Worm (Caenorhabditis elegans) whole organism, midembryonic: ENCODE data around the gene C04C3.7.

Experiments
- T22C8.4 ChIP-seq: fragments of 200-800 bp; sonication (Bioruptor generic); IDR thresholded peaks from 2 replicates; pipeline ENCODE4 v1.3.6; 2022; ENCODE audit warnings: missing genetic modification characterization, missing compliant biosample characterization
- cog-1 ChIP-seq: sonication (generic microtip); optimal IDR thresholded peaks from 2 replicates; lab custom pipeline; 2016; ENCODE audit warnings: missing genetic modification characterization, missing compliant biosample characterization
- flt-1 ChIP-seq: fragments of 200-800 bp; sonication (Bioruptor generic); IDR thresholded peaks from 2 replicates; pipeline ENCODE4 v1.3.6; 2022; ENCODE audit warnings: missing genetic modification characterization, missing compliant biosample characterization
- klf-2 ChIP-seq: fragments of 200-800 bp; sonication (Bioruptor generic); conservative IDR thresholded peaks from 2 replicates; pipeline ENCODE4 v1.3.6; 2022; ENCODE audit warnings: missing genetic modification reagents, missing genetic modification characterization, missing compliant biosample characterization
- med-1 ChIP-seq: sonication (generic microtip); optimal IDR thresholded peaks from 2 replicates; lab custom pipeline; 2017; ENCODE audit warnings: missing genetic modification characterization, mild to moderate bottlenecking, missing compliant biosample characterization, antibody characterized with exemption, missing genetic modification reagents; ENCODE audit not compliant: insufficient read depth
- ref-1 ChIP-seq: fragments of 200-800 bp; sonication (Bioruptor generic); conservative IDR thresholded peaks from 2 replicates; pipeline ENCODE4 v1.3.6; 2022; ENCODE audit warnings: missing genetic modification reagents, missing genetic modification characterization, missing compliant biosample characterization
- tab-1 ChIP-seq: fragments of 200-800 bp; sonication (Bioruptor generic); IDR thresholded peaks from 2 replicates; pipeline ENCODE4 v1.3.6; 2022; ENCODE audit warnings: missing genetic modification characterization, missing compliant biosample characterization
- ztf-23 ChIP-seq: fragments of 200-800 bp; sonication (Bioruptor generic); IDR thresholded peaks from 2 replicates; pipeline ENCODE4 v1.3.6; 2022; ENCODE audit warnings: missing genetic modification reagents, missing genetic modification characterization, missing compliant biosample characterization
- ztf-29 ChIP-seq: fragments of 200-800 bp; sonication (Bioruptor generic); IDR thresholded peaks from 2 replicates; pipeline ENCODE4 v1.3.6; 2022; ENCODE audit warnings: missing genetic modification reagents, missing genetic modification characterization, missing compliant biosample characterization

Gene C04C3.7

DNA sequence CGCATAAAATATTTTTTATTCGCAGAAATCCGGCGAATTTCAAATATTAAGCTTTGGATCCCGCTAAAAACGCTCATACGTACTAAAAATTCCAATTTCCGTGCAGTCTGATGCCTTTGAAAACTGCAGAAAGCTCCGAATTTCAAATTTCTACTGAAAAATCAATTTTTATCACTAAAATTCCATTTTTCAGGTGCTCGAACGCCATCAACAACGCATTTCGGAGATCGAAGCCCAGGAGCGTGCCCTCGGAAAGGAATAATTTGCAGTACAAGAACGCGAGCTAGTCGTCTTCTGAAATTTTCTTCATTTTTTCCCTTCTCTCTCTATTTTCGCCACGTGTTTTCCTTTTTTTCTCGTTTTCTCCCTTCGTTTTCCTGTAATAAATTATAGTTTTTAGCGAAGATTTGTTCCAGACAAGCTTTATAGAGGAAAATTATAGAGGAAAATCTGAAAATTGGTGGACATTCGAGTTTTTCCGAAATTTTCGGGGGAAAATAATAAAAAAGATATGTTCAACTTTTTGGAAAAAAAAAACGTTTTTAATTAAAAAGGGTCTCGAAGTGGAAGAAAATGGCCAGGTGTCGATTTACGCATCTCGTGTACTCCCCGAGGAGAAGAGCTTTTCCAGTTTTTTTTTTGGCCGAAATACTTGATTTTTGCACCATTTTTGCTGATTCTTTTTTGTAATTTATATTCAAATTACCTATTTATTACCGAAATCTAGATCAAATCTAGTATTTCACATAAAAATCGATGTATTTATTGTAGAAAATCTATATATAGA, 46.6 kb downstream of the C04C3.7 start:
- TF ChIP-seq cog-1 (tag; lab: Kevin White, UChicago) (no peak), T22C8.4 (GFP tag; lab: Robert Waterston, UW) (no peak), med-1 (no peak), flt-1 (GFP tag; lab: Robert Waterston, UW) (no peak), klf-2 (GFP tag; lab: Robert Waterston, UW) (no peak), ztf-23 (GFP tag; lab: Robert Waterston, UW) (no peak), tab-1 (GFP tag; lab: Robert Waterston, UW) (no peak), ztf-29 (no peak)

DNA sequence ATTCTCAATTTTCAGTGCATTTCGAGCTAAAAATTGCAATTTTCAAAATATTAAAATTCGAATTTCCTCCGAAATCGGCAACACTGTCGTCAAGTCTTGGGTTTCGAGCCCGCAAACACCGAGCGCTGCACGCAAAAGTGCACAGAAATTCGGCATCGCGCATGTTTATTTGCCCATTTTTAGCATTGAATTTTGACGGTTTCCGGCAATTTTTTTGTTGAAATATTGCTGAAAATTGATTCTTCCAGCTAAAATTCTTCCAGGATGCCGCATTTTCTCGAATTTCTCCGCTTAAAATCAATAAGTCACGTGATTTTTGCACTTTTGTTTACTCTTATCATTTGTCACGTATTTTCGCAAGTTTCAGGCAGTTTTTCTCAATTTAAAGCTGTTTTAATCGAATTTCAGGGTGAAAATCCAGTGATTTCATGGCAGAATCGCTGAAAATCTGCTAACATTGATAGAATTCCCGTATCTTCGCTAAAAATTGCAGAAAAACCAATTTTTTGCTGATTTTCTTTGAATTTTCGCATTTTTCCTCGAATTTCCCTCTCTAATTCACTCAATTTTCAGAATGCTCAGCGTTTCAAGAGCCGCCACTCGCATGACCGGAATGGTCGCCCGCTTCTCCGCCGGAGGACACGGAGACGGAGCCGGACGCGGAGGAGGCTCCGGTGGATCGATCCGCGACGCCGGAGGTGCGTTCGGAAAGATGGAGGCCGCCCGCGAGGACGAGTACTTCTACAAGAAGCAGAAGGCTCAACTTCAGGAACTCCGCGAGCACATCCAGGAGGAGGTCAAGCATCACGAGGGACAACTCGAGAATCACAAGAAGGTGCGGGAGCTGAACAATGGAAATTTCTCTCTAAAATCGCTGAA, 47.7 kb downstream of the C04C3.7 start, which contains the start of gene mai-2:
mai-2 (plus strand) TSS at position 574 of the 879 bp plus-strand sequence.
- TF ChIP-seq T22C8.4 (GFP tag; lab: Robert Waterston, UW), result no peak
- TF ChIP-seq tab-1 (GFP tag; lab: Robert Waterston, UW), result no peak
- TF ChIP-seq ztf-23 (GFP tag; lab: Robert Waterston, UW), result no peak
- no peak for TF ChIP-seq med-1
- no peak for TF ChIP-seq flt-1 (GFP tag; lab: Robert Waterston, UW)
- TF ChIP-seq klf-2 (GFP tag; lab: Robert Waterston, UW), result no peak
- TF ChIP-seq ref-1 (GFP tag; lab: Robert Waterston, UW), result no peak
- TF ChIP-seq cog-1 (tag; lab: Kevin White, UChicago), result no peak
- TF ChIP-seq ztf-29, result no peak

- TF ChIP-seq flt-1 (GFP tag; lab: Robert Waterston, UW) (no peak), cog-1 (tag; lab: Kevin White, UChicago) (peak; percentile 62)
Observed at ce11 chrIV:3384593-3384992, 48.7 kb downstream of the C04C3.7 start.

ce11 chrIV:3384047-3384446, 49.2 kb downstream of the C04C3.7 start, which contains the start of gene B0546.4:
Gene B0546.4 (minus strand): TSS chrIV:3384147.
- TF ChIP-seq T22C8.4 (GFP tag; lab: Robert Waterston, UW), result no peak
- no peak for TF ChIP-seq ref-1 (GFP tag; lab: Robert Waterston, UW)
- no peak for TF ChIP-seq ztf-23 (GFP tag; lab: Robert Waterston, UW)
- TF ChIP-seq ztf-29, result no peak
- no peak for TF ChIP-seq tab-1 (GFP tag; lab: Robert Waterston, UW)
- no peak for TF ChIP-seq cog-1 (tag; lab: Kevin White, UChicago)
- no peak for TF ChIP-seq med-1
- no peak for TF ChIP-seq klf-2 (GFP tag; lab: Robert Waterston, UW)

DNA sequence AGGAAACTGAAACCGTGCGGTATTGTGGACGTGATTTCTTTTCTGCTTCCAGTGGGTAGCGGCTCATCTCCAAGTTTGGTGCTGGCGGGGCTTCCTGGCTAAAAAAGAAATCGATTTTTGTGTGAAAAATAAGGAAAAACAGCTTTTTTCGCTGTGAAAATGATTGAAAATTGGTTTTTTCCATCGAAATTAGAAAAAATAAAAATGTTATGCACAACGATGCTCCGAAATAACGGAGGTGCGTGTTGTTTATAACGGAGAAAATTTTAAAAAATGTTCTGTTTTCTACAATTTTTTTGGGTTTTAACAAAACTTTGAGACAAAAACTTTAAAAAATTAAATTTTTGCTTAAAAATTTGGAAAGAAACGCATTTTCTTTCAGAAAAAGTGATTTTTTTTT, 50.1 kb downstream of the C04C3.7 start:
- TF ChIP-seq tab-1 (GFP tag; lab: Robert Waterston, UW) (no peak), cog-1 (tag; lab: Kevin White, UChicago) (no peak), flt-1 (GFP tag; lab: Robert Waterston, UW) (no peak), klf-2 (GFP tag; lab: Robert Waterston, UW) (no peak), ztf-23 (GFP tag; lab: Robert Waterston, UW) (no peak), T22C8.4 (GFP tag; lab: Robert Waterston, UW) (no peak), med-1 (no peak), ref-1 (GFP tag; lab: Robert Waterston, UW) (no peak), ztf-29 (no peak)

DNA sequence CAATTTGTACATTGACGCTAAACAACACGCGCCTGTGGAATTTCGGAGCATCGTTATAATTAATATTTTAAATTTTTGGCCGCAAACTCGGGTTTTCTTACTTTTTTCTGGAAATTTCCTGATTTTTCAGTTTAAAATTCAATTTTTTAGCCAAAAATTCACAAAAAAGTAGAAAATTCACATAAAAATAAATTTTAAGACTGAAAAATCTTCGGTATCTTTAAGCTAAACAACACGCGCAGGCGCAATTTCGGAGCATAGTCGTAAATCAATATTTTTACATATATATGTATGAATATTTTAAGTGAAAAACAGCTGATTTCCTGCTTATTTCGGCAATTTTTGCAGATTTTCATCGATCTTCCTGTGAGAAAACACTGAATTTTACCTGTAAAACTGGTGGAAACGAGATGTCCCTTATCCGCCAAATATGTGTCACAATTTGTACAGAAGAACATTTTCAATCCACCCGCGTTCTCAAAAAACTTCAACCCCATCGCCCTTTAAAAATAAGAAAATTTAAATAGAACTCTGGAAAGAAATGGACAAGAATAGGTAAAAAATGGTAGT, 50.9 kb downstream of the C04C3.7 start, which contains the start of gene B0546.3:
B0546.3 (minus strand) TSS at position 504 of the 570 bp plus-strand sequence.
- no peak for TF ChIP-seq T22C8.4 (GFP tag; lab: Robert Waterston, UW)
- TF ChIP-seq flt-1 (GFP tag; lab: Robert Waterston, UW), result no peak
- TF ChIP-seq ref-1 (GFP tag; lab: Robert Waterston, UW), result no peak
- TF ChIP-seq klf-2 (GFP tag; lab: Robert Waterston, UW), result no peak
- TF ChIP-seq tab-1 (GFP tag; lab: Robert Waterston, UW), result no peak
- no peak for TF ChIP-seq ztf-23 (GFP tag; lab: Robert Waterston, UW)
- no peak for TF ChIP-seq med-1
- no peak for TF ChIP-seq ztf-29
- TF ChIP-seq cog-1 (tag; lab: Kevin White, UChicago), result no peak
